Worm (Caenorhabditis elegans) whole organism, young adult: ENCODE results near the gene srx-120.

Experiments used
- D2030.7 ChIP-seq: fragments of 200-800 bp; sonication (Bioruptor generic); IDR thresholded peaks from 2 replicates; pipeline ENCODE4 v1.3.6; 2022; ENCODE audit warnings: missing genetic modification reagents, missing genetic modification characterization, missing compliant biosample characterization
- F22D6.2 ChIP-seq: sonication (generic microtip); optimal IDR thresholded peaks from 2 replicates; lab custom pipeline; 2016; ENCODE audit warnings: mild to moderate bottlenecking, missing genetic modification characterization, missing compliant biosample characterization
- F57C9.4 ChIP-seq: sonication (generic microtip); optimal IDR thresholded peaks from 2 replicates; lab custom pipeline; 2017; ENCODE audit warnings: mild to moderate bottlenecking, missing genetic modification characterization, missing compliant biosample characterization
- ccch-3 ChIP-seq: fragments of 200-800 bp; sonication (Bioruptor generic); optimal IDR thresholded peaks from 2 replicates; lab custom pipeline; 2018; ENCODE audit warnings: mild to moderate bottlenecking, missing genetic modification characterization, missing compliant biosample characterization
- ceh-40 ChIP-seq: fragments of 200-800 bp; sonication (Bioruptor generic); IDR thresholded peaks from 2 replicates; pipeline ENCODE4 v1.3.6; 2022; ENCODE audit warnings: missing genetic modification characterization, missing compliant biosample characterization
- ceh-58 ChIP-seq: fragments of 200-800 bp; sonication (Bioruptor generic); IDR thresholded peaks from 2 replicates; pipeline ENCODE4 v1.3.6; 2022; ENCODE audit warnings: missing genetic modification characterization, missing compliant biosample characterization
- ceh-79 ChIP-seq: sonication (generic microtip); optimal IDR thresholded peaks from 2 replicates; lab custom pipeline; 2017; ENCODE audit warnings: mild to moderate bottlenecking, missing genetic modification characterization, missing compliant biosample characterization
- chd-7 ChIP-seq: sonication (generic microtip); optimal IDR thresholded peaks from 2 replicates; lab custom pipeline; 2016; ENCODE audit warnings: mild to moderate bottlenecking, missing genetic modification characterization, moderate library complexity, missing compliant biosample characterization
- efl-1 ChIP-seq: fragments of 150-350 bp; optimal IDR thresholded peaks from 2 replicates; lab custom pipeline; 2014; ENCODE audit warnings: missing biosample characterization, missing genetic modification reagents, missing genetic modification characterization
- ets-4 ChIP-seq: fragments of 200-800 bp; sonication (Bioruptor generic); optimal IDR thresholded peaks from 2 replicates; lab custom pipeline; 2018; ENCODE audit warnings: mild to moderate bottlenecking, missing genetic modification characterization, missing compliant biosample characterization
- nfya-1 ChIP-seq: sonication (generic microtip); optimal IDR thresholded peaks from 2 replicates; lab custom pipeline; 2017; ENCODE audit warnings: antibody characterized with exemption, missing compliant biosample characterization, missing genetic modification characterization, borderline replicate concordance; ENCODE audit not compliant: insufficient read depth
- nhr-179 ChIP-seq: sonication (generic microtip); optimal IDR thresholded peaks from 2 replicates; lab custom pipeline; 2016; ENCODE audit warnings: mild to moderate bottlenecking, missing genetic modification characterization, missing compliant biosample characterization
- snpc-1.1 ChIP-seq: sonication (generic microtip); optimal IDR thresholded peaks from 2 replicates; lab custom pipeline; 2017; ENCODE audit warnings: missing genetic modification characterization, mild to moderate bottlenecking, missing compliant biosample characterization, antibody characterized with exemption, moderate library complexity, missing genotype, missing genetic modification reagents; ENCODE audit not compliant: insufficient read depth
- sptf-2 ChIP-seq: fragments of 200-800 bp; sonication (Bioruptor generic); optimal IDR thresholded peaks from 2 replicates; lab custom pipeline; 2018; ENCODE audit warnings: mild to moderate bottlenecking, missing genetic modification characterization, missing compliant biosample characterization

- TF ChIP-seq ceh-40 (GFP tag; lab: Robert Waterston, UW) (no peak), snpc-1.1 (no peak), F57C9.4 (tag; lab: Kevin White, UChicago) (no peak), ccch-3 (GFP tag; lab: Kevin White, UChicago) (no peak), sptf-2 (no peak), D2030.7 (GFP tag; lab: Robert Waterston, UW) (no peak), ceh-79 (tag; lab: Kevin White, UChicago) (no peak), nhr-179 (tag; lab: Kevin White, UChicago) (no peak), chd-7 (tag; lab: Kevin White, UChicago) (no peak), efl-1 (GFP tag; lab: Kevin White, UChicago) (no peak), ceh-58 (GFP tag; lab: Robert Waterston, UW) (no peak), ets-4 (GFP tag; lab: Kevin White, UChicago) (no peak), nfya-1 (no peak), F22D6.2 (no peak)
These were observed 46.0 kb upstream of the srx-120 start, which contains the start of gene F15A4.10 for ce11 chrII:12485060-12485459.
